Fruit fly (Drosophila melanogaster) whole organism, wandering third instar larva: ENCODE results near the gene CG33267.

Experiments
- HLH106 ChIP-seq: fragments of 200-800 bp; optimal IDR thresholded peaks from 3 replicates; lab custom pipeline; 2019; ENCODE audit warnings: missing biosample characterization, mild to moderate bottlenecking, missing genetic modification characterization, moderate library complexity
- Mio ChIP-seq: sonication (Bioruptor generic); optimal IDR thresholded peaks from 2 replicates; lab custom pipeline; 2016; ENCODE audit warnings: missing biosample characterization, missing genetic modification characterization
- h ChIP-seq: fragments of 200-800 bp; sonication (Bioruptor generic); optimal IDR thresholded peaks from 3 replicates; lab custom pipeline; 2016; ENCODE audit warnings: missing biosample characterization, mild to moderate bottlenecking, missing genetic modification characterization
- psq ChIP-seq: fragments of 200-800 bp; sonication (Bioruptor generic); optimal IDR thresholded peaks from 3 replicates; lab custom pipeline; 2017; ENCODE audit warnings: missing biosample characterization, mild to moderate bottlenecking, missing genetic modification characterization, moderate library complexity

DNA sequence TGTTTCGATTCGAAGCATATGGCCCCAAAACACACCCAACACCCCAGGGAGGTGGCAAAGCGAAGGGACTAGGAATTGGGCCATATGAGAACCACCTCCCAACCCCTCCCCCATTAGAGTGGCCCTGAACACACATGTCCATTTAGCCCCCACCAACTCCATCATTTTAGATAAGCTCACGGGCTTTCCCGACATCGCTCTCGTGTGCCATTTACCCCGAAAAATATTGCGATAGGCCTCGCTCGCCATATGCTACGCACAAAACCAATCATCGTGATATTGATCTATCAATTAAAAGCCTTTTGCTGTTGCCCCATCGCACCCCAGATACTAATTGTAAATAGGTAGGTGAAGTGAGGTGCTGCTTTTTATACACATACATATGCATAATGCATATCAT, 33.9 kb upstream of the CG33267 start:
- TF ChIP-seq h (GFP tag; lab: Kevin White, UChicago) = no peak
- no peak for TF ChIP-seq Mio (GFP tag; lab: Kevin White, UChicago)
- TF ChIP-seq psq = no peak
- no peak for TF ChIP-seq HLH106 (tag; lab: Kevin White, UChicago)
